Fruit fly (Drosophila melanogaster) whole organism, embryonic: ENCODE data around the gene Arp6.

Source experiments
- ATbp ChIP-seq: fragments of 200-800 bp; sonication (Bioruptor generic); optimal IDR thresholded peaks from 2 replicates; lab custom pipeline; 2017; ENCODE audit warnings: missing biosample characterization, mild to moderate bottlenecking, missing genetic modification characterization, missing genetic modification reagents
- Atf-2 ChIP-seq: fragments of 200-800 bp; sonication (Bioruptor generic); optimal IDR thresholded peaks from 2 replicates; lab custom pipeline; 2016; ENCODE audit warnings: missing biosample characterization, missing genetic modification characterization
- Bgb ChIP-seq: fragments of 200-800 bp; sonication (Bioruptor generic); IDR thresholded peaks from 2 replicates; pipeline ENCODE4 v1.3.6; 2022; ENCODE audit warnings: missing biosample characterization, missing genetic modification characterization; ENCODE audit not compliant: partially characterized antibody
- Blimp-1 ChIP-seq: fragments of 200-800 bp; sonication (Bioruptor generic); optimal IDR thresholded peaks from 3 replicates; lab custom pipeline; 2018; ENCODE audit warnings: missing biosample characterization, missing genetic modification characterization, mild to moderate bottlenecking, moderate library complexity, missing genetic modification reagents
- BtbVII ChIP-seq: fragments of 200-800 bp; sonication (Bioruptor generic); optimal IDR thresholded peaks from 3 replicates; lab custom pipeline; 2017; ENCODE audit warnings: missing biosample characterization, mild to moderate bottlenecking, missing genetic modification characterization
- CG1024 ChIP-seq: fragments of 200-800 bp; sonication (Bioruptor generic); IDR thresholded peaks from 2 replicates; pipeline ENCODE4 v1.3.6; 2022; ENCODE audit warnings: missing biosample characterization, missing genetic modification characterization
- CG12155 ChIP-seq: fragments of 200-800 bp; sonication (Bioruptor generic); optimal IDR thresholded peaks from 3 replicates; lab custom pipeline; 2016; ENCODE audit warnings: missing biosample characterization, missing genetic modification characterization
- CG14710 ChIP-seq: fragments of 200-800 bp; sonication (Bioruptor generic); optimal IDR thresholded peaks from 3 replicates; lab custom pipeline; 2019; ENCODE audit warnings: missing biosample characterization, mild to moderate bottlenecking, missing genetic modification characterization, moderate library complexity
- CG14860 ChIP-seq: fragments of 200-800 bp; sonication (Bioruptor generic); IDR thresholded peaks from 3 replicates; pipeline ENCODE4 v1.3.6; 2022; ENCODE audit warnings: missing biosample characterization, missing genetic modification characterization; ENCODE audit not compliant: partially characterized antibody
- CG16813 ChIP-seq: fragments of 200-800 bp; sonication (Bioruptor generic); IDR thresholded peaks from 3 replicates; pipeline ENCODE4 v1.3.6; 2022; ENCODE audit warnings: missing biosample characterization, missing genetic modification characterization; ENCODE audit not compliant: partially characterized antibody
- CG17385 ChIP-seq: fragments of 200-800 bp; sonication (Bioruptor generic); optimal IDR thresholded peaks from 3 replicates; lab custom pipeline; 2018; ENCODE audit warnings: missing biosample characterization, mild to moderate bottlenecking, missing genetic modification characterization
- CG42726 ChIP-seq: fragments of 200-800 bp; sonication (Bioruptor generic); IDR thresholded peaks from 2 replicates; pipeline ENCODE4 v1.3.6; 2022; ENCODE audit warnings: missing biosample characterization, missing genetic modification characterization; ENCODE audit not compliant: partially characterized antibody
- CG4360 ChIP-seq: fragments of 200-800 bp; sonication (Bioruptor generic); IDR thresholded peaks from 2 replicates; pipeline ENCODE4 v1.3.6; 2022; ENCODE audit warnings: missing biosample characterization, missing genetic modification characterization
- CG43689 ChIP-seq: fragments of 200-800 bp; sonication (Bioruptor generic); IDR thresholded peaks from 2 replicates; pipeline ENCODE4 v1.3.6; 2022; ENCODE audit warnings: missing biosample characterization, missing genetic modification characterization
- CG4820 ChIP-seq: fragments of 200-800 bp; sonication (Bioruptor generic); optimal IDR thresholded peaks from 3 replicates; lab custom pipeline; 2016; ENCODE audit warnings: missing biosample characterization, missing genetic modification characterization
- CG5245 ChIP-seq: fragments of 200-800 bp; sonication (Bioruptor generic); optimal IDR thresholded peaks from 3 replicates; lab custom pipeline; 2016; ENCODE audit warnings: missing biosample characterization, missing genetic modification characterization
- CG6689 ChIP-seq: fragments of 200-800 bp; sonication (Bioruptor generic); IDR thresholded peaks from 2 replicates; pipeline ENCODE4 v1.3.6; 2022; ENCODE audit warnings: missing biosample characterization, missing genetic modification characterization
- CG7745 ChIP-seq: fragments of 200-800 bp; sonication (Bioruptor generic); optimal IDR thresholded peaks from 2 replicates; lab custom pipeline; 2018; ENCODE audit warnings: missing biosample characterization, mild to moderate bottlenecking, missing genetic modification characterization, moderate library complexity
- CG9437 ChIP-seq: fragments of 200-800 bp; sonication (Bioruptor generic); optimal IDR thresholded peaks from 2 replicates; lab custom pipeline; 2018; ENCODE audit warnings: missing biosample characterization, mild to moderate bottlenecking, missing genetic modification characterization
- Dbx ChIP-seq: fragments of 200-800 bp; sonication (Bioruptor generic); IDR thresholded peaks from 3 replicates; pipeline ENCODE4 v1.3.6; 2022; ENCODE audit warnings: missing biosample characterization, missing genetic modification characterization
- Ets97D ChIP-seq: fragments of 200-800 bp; sonication (Bioruptor generic); optimal IDR thresholded peaks from 3 replicates; lab custom pipeline; 2016; ENCODE audit warnings: missing biosample characterization, missing genetic modification characterization
- Fer3 ChIP-seq: fragments of 200-800 bp; sonication (Bioruptor generic); optimal IDR thresholded peaks from 2 replicates; lab custom pipeline; 2018; ENCODE audit warnings: missing biosample characterization, mild to moderate bottlenecking, missing genetic modification characterization, moderate library complexity
- HLH54F ChIP-seq: fragments of 200-800 bp; sonication (Bioruptor generic); optimal IDR thresholded peaks from 3 replicates; lab custom pipeline; 2016; ENCODE audit warnings: missing biosample characterization, missing genetic modification characterization
- Hey ChIP-seq: fragments of 200-800 bp; sonication (Bioruptor generic); optimal IDR thresholded peaks from 3 replicates; lab custom pipeline; 2018; ENCODE audit warnings: missing biosample characterization, mild to moderate bottlenecking, missing genetic modification characterization
- Hr78 ChIP-seq, 2 experiments: fragments of 200-800 bp in 1 of 2; fragments of >200 bp in 1 of 2; sonication (Bioruptor generic) in 1 of 2; optimal IDR thresholded peaks; 2 replicates each; lab custom pipeline; 2017 to 2019; ENCODE audit warnings: missing biosample characterization in 2 of 2, missing genetic modification characterization in 2 of 2, mild to moderate bottlenecking in 1 of 2, moderate library complexity in 1 of 2
- Lpt ChIP-seq: fragments of >200 bp; optimal IDR thresholded peaks from 2 replicates; lab custom pipeline; 2018; ENCODE audit warnings: missing biosample characterization, missing genetic modification characterization
- Max ChIP-seq: fragments of 200-800 bp; sonication (Bioruptor generic); optimal IDR thresholded peaks from 2 replicates; lab custom pipeline; 2016; ENCODE audit warnings: missing biosample characterization, mild to moderate bottlenecking, missing genetic modification characterization
- NC2β ChIP-seq: fragments of 200-800 bp; sonication (Bioruptor generic); optimal IDR thresholded peaks from 2 replicates; lab custom pipeline; 2016; ENCODE audit warnings: missing biosample characterization, missing genetic modification characterization
- Rfx ChIP-seq: fragments of 200-800 bp; sonication (Bioruptor generic); IDR thresholded peaks from 2 replicates; pipeline ENCODE4 v1.3.6; 2022; ENCODE audit warnings: missing biosample characterization, missing genetic modification characterization
- Sry-β ChIP-seq: fragments of 200-800 bp; sonication (Bioruptor generic); optimal IDR thresholded peaks from 2 replicates; lab custom pipeline; 2018; ENCODE audit warnings: missing biosample characterization, mild to moderate bottlenecking, missing genetic modification characterization, moderate library complexity
- Ssrp ChIP-seq: fragments of 200-800 bp; sonication (Bioruptor generic); optimal IDR thresholded peaks from 2 replicates; lab custom pipeline; 2018; ENCODE audit warnings: missing biosample characterization, mild to moderate bottlenecking, missing genetic modification characterization, moderate library complexity
- TFAM ChIP-seq: fragments of 200-800 bp; sonication (Bioruptor generic); optimal IDR thresholded peaks from 2 replicates; lab custom pipeline; 2017; ENCODE audit warnings: missing biosample characterization, missing genetic modification characterization, inconsistent platforms
- Vsx1 ChIP-seq: fragments of 200-800 bp; sonication (Bioruptor generic); optimal IDR thresholded peaks from 2 replicates; lab custom pipeline; 2017; ENCODE audit warnings: missing biosample characterization, mild to moderate bottlenecking, missing genetic modification characterization, missing genetic modification reagents
- abd-A ChIP-seq: fragments of 200-800 bp; sonication (Bioruptor generic); optimal IDR thresholded peaks from 3 replicates; lab custom pipeline; 2019; ENCODE audit warnings: missing biosample characterization, mild to moderate bottlenecking, missing genetic modification characterization, moderate library complexity
- ac ChIP-seq: fragments of 200-800 bp; sonication (Bioruptor generic); optimal IDR thresholded peaks from 3 replicates; lab custom pipeline; 2017; ENCODE audit warnings: missing biosample characterization, mild to moderate bottlenecking, missing genetic modification characterization
- crc ChIP-seq: fragments of 200-800 bp; sonication (Bioruptor generic); optimal IDR thresholded peaks from 2 replicates; lab custom pipeline; 2016; ENCODE audit warnings: missing biosample characterization, missing genetic modification characterization
- croc ChIP-seq: fragments of 200-800 bp; sonication (Bioruptor generic); conservative IDR thresholded peaks from 3 replicates; pipeline ENCODE4 v1.3.6; 2022; ENCODE audit warnings: missing biosample characterization, missing genetic modification characterization
- cwo ChIP-seq: fragments of 200-800 bp; sonication (Bioruptor generic); optimal IDR thresholded peaks from 3 replicates; lab custom pipeline; 2017; ENCODE audit warnings: missing biosample characterization, missing genetic modification characterization, mild to moderate bottlenecking, moderate library complexity, missing genetic modification reagents
- dmrt99B ChIP-seq: fragments of 200-800 bp; sonication (Bioruptor generic); optimal IDR thresholded peaks from 2 replicates; lab custom pipeline; 2018; ENCODE audit warnings: missing biosample characterization, mild to moderate bottlenecking, missing genetic modification characterization, moderate library complexity
- dysf ChIP-seq: fragments of 200-800 bp; sonication (Bioruptor generic); IDR thresholded peaks from 3 replicates; pipeline ENCODE4 v1.3.6; 2022; ENCODE audit warnings: missing biosample characterization, missing genetic modification characterization
- fd64A ChIP-seq: fragments of 200-800 bp; sonication (Bioruptor generic); optimal IDR thresholded peaks from 3 replicates; lab custom pipeline; 2018; ENCODE audit warnings: missing biosample characterization, mild to moderate bottlenecking, missing genetic modification characterization
- lab ChIP-seq: fragments of 200-800 bp; sonication (Bioruptor generic); optimal IDR thresholded peaks from 3 replicates; lab custom pipeline; 2017; ENCODE audit warnings: missing biosample characterization, missing genetic modification characterization, mild to moderate bottlenecking, moderate library complexity, missing genetic modification reagents
- peb ChIP-seq: fragments of 200-800 bp; sonication (Bioruptor generic); IDR thresholded peaks from 2 replicates; pipeline ENCODE4 v1.3.6; 2022; ENCODE audit warnings: missing biosample characterization, missing genetic modification characterization
- pum ChIP-seq: fragments of 200-800 bp; sonication (Bioruptor generic); optimal IDR thresholded peaks from 2 replicates; lab custom pipeline; 2016; ENCODE audit warnings: missing biosample characterization, missing genetic modification characterization
- ranshi ChIP-seq: fragments of 200-800 bp; sonication (Bioruptor generic); IDR thresholded peaks from 2 replicates; pipeline ENCODE4 v1.3.6; 2022; ENCODE audit warnings: missing biosample characterization, missing genetic modification characterization
- sens-2 ChIP-seq: fragments of 200-800 bp; sonication (Bioruptor generic); IDR thresholded peaks from 2 replicates; pipeline ENCODE4 v1.3.6; 2022; ENCODE audit warnings: missing biosample characterization, missing genetic modification characterization
- sr ChIP-seq: fragments of 200-800 bp; sonication (Bioruptor generic); IDR thresholded peaks from 3 replicates; pipeline ENCODE4 v1.3.6; 2022; ENCODE audit warnings: missing biosample characterization, missing genetic modification characterization
- tup ChIP-seq: fragments of 200-800 bp; sonication (Bioruptor generic); optimal IDR thresholded peaks from 2 replicates; lab custom pipeline; 2016; ENCODE audit warnings: missing biosample characterization, mild to moderate bottlenecking, missing genetic modification characterization, moderate library complexity
- wdn ChIP-seq: fragments of 200-800 bp; sonication (Bioruptor generic); IDR thresholded peaks from 2 replicates; pipeline ENCODE4 v1.3.6; 2022; ENCODE audit warnings: missing biosample characterization, missing genetic modification characterization
- z ChIP-seq: fragments of 200-800 bp; sonication (Bioruptor generic); IDR thresholded peaks from 3 replicates; pipeline ENCODE4 v1.3.6; 2022; ENCODE audit warnings: missing biosample characterization, missing genetic modification characterization

The Arp6 gene

dm6 chrX:15740288-15740726, 3.4 kb upstream of the Arp6 start (continued):
- TF ChIP-seq Dbx (GFP tag; lab: Robert Waterston, UW) (peak; percentile 88), Bgb (no peak), CG12155 (GFP tag; lab: Kevin White, UChicago) (peak; percentile 41), abd-A (tag; lab: Kevin White, UChicago) (no peak), CG5245 (GFP tag; lab: Kevin White, UChicago) (peak; percentile 18), Fer3 (peak; percentile 87), Lpt (GFP tag; lab: Kevin White, UChicago) (no peak), CG1024 (GFP tag; lab: Robert Waterston, UW) (0 out of 2 replicates have a peak, but pooled peaks have one; percentile 42), Blimp-1 (GFP tag; lab: Kevin White, UChicago) (peak; percentile 48), Max (GFP tag; lab: Kevin White, UChicago) (peak; percentile 20), tup (GFP tag; lab: Kevin White, UChicago) (no peak), HLH54F (GFP tag; lab: Kevin White, UChicago) (peak; percentile 62), Rfx (GFP tag; lab: Robert Waterston, UW) (peak; percentile 92), Vsx1 (GFP tag; lab: Kevin White, UChicago) (peak; percentile 70), Ets97D (GFP tag; lab: Kevin White, UChicago) (no peak), peb (GFP tag; lab: Robert Waterston, UW) (no peak), CG4360 (no peak), pum (GFP tag; lab: Kevin White, UChicago) (peak; percentile 35), z (GFP tag; lab: Robert Waterston, UW) (no peak), fd64A (no peak), sens-2 (GFP tag; lab: Robert Waterston, UW) (peak; percentile 40; the same call in 1 of the 2 replicates), CG9437 (GFP tag; lab: Kevin White, UChicago) (no peak), crc (GFP tag; lab: Kevin White, UChicago) (peak; percentile 22), dysf (GFP tag; lab: Robert Waterston, UW) (peak; percentile 83), Ssrp (tag; lab: Kevin White, UChicago) (peak; percentile 46), croc (no peak; the same call in 2 of the 3 replicates), TFAM (GFP tag; lab: Kevin White, UChicago) (no peak), lab (GFP tag; lab: Kevin White, UChicago) (peak; percentile 90), BtbVII (GFP tag; lab: Kevin White, UChicago) (peak; percentile 48), CG17385 (GFP tag; lab: Kevin White, UChicago) (peak; percentile 68), ranshi (peak; percentile 78), sr (GFP tag; lab: Robert Waterston, UW) (no peak), CG16813 (no peak), CG42726 (no peak), Sry-β (GFP tag; lab: Kevin White, UChicago) (no peak), ATbp (GFP tag; lab: Kevin White, UChicago) (peak; percentile 64), CG7745 (no peak), Atf-2 (GFP tag; lab: Kevin White, UChicago) (peak; percentile 3), dmrt99B (tag; lab: Kevin White, UChicago) (peak; percentile 71), cwo (GFP tag; lab: Kevin White, UChicago) (peak; percentile 84), CG6689 (peak; percentile 60), ac (no peak), Hr78 (GFP tag; optimal IDR thresholded peaks at IDR 0.05; lab: Kevin White, UChicago) (no peak), wdn (peak; percentile 69), Hey (tag; lab: Kevin White, UChicago) (peak; percentile 57), CG14860 (GFP tag; lab: Robert Waterston, UW) (no peak), CG4820 (GFP tag; lab: Kevin White, UChicago) (peak; percentile 21), CG14710 (tag; lab: Kevin White, UChicago) (peak; percentile 3), NC2β (peak; percentile 45), CG43689 (peak; percentile 59)
